Worm (Caenorhabditis elegans): ENCODE measurements around the gene F10B5.3.

DNA sequence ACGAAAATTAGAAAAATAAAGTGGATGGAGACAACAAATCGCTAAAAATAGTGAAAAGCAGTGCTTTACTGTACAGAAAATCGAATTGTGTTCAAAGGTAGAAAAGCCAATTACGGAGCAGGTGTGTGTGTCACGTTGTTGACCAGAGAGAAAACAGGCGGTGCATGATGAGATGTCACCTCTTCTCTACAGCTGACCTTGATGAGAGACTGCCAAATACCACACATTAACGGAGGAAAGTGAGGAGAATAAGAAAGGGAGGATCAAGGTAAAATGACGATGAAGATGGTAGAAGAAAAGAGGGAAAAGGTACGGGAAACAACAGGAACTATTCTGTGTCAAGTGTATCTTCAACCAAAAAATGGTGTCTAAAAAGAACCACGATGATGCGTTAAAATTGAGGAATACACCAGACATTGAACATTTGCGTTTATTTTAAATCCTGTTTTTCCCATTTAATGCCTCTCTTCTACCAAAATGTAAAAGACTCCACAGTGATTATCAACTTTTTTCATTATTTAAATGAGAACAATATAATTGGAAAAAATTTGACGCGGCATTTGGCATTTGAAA lies 50.5 kb downstream of the F10B5.3 start:
- TF ChIP-seq nhr-11 (tag; optimal IDR thresholded peaks at IDR 0.05), result no peak
- no peak for TF ChIP-seq ref-2 (tag; optimal IDR thresholded peaks at IDR 0.05)
- no peak for TF ChIP-seq mec-3 (tag; optimal IDR thresholded peaks at IDR 0.05; ENCODE audit: borderline replicate concordance)
- no peak for TF ChIP-seq tbx-7 (tag; optimal IDR thresholded peaks at IDR 0.05)
- no peak for TF ChIP-seq dve-1 (tag; optimal IDR thresholded peaks at IDR 0.05)
- TF ChIP-seq ceh-9 (tag; optimal IDR thresholded peaks at IDR 0.05), result no peak
- TF ChIP-seq unc-55 (GFP tag; optimal IDR thresholded peaks at IDR 0.05), result no peak
- TF ChIP-seq sdc-2 (tag; optimal IDR thresholded peaks at IDR 0.05), result no peak
- no peak for TF ChIP-seq nfya-1 (tag; optimal IDR thresholded peaks at IDR 0.05)
- no peak for TF ChIP-seq sox-2 (GFP tag; IDR thresholded peaks at IDR 0.05)

All from whole organism, late embryonic.